Worm (Caenorhabditis elegans): ENCODE results near the gene cec-5.

DNA sequence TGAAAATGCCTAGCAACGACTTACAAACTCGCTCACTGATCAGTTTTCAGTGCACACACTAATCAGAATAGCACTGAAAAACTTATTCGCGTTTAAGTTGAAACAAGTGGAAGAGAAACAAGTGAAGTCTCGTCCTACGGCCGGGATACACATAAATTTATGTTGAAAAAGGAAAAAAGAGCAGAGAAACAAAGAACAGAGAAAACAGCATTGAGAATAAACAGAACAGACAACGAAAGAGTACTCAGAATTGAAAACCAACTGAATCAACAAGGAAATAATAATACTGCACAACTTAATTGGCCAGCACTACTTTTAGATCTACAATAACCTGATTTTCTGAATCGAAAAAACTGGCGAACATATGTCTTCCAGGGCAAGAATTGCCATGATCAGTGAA lies 25.6 kb downstream of the cec-5 start, which contains the start of gene F49E8.6:
- no peak for TF ChIP-seq T23F11.4 (GFP tag; optimal IDR thresholded peaks at IDR 0.05)
- TF ChIP-seq lin-11 (tag; optimal IDR thresholded peaks at IDR 0.05): no peak
- TF ChIP-seq unc-42 (tag; optimal IDR thresholded peaks at IDR 0.05): no peak
- TF ChIP-seq elt-2 (tag; optimal IDR thresholded peaks at IDR 0.05): no peak
- TF ChIP-seq ama-1 (optimal IDR thresholded peaks at IDR 0.05): no peak
- no peak for TF ChIP-seq ttx-3 (tag; optimal IDR thresholded peaks at IDR 0.05)
- no peak for TF ChIP-seq nhr-11 (tag; optimal IDR thresholded peaks at IDR 0.05)
- no peak for TF ChIP-seq ceh-48 (tag; optimal IDR thresholded peaks at IDR 0.05)
- no peak for TF ChIP-seq pha-4 (tag; optimal IDR thresholded peaks at IDR 0.05)
- TF ChIP-seq hlh-8 (tag; optimal IDR thresholded peaks at IDR 0.05): no peak
